Worm (Caenorhabditis elegans) whole organism, mixed stage, embryonic: ENCODE data around the gene R08D7.4.
A peak's percentile ranks its signal among the peaks of the same experiment; 100 is the strongest.

ENCODE experiments used
- blmp-1 ChIP-seq: fragments of 150-350 bp; optimal IDR thresholded peaks from 2 replicates; lab custom pipeline; 2014; ENCODE audit warnings: missing biosample characterization, missing genetic modification characterization
- drap-1 ChIP-seq: fragments of 200-800 bp; sonication (Bioruptor generic); optimal IDR thresholded peaks from 3 replicates; lab custom pipeline; 2018; ENCODE audit warnings: mild to moderate bottlenecking, missing genetic modification characterization, missing compliant biosample characterization
- elt-1 ChIP-seq: sonication (generic microtip); optimal IDR thresholded peaks from 2 replicates; lab custom pipeline; 2017; ENCODE audit warnings: missing genetic modification characterization, mild to moderate bottlenecking, missing compliant biosample characterization, antibody characterized with exemption, moderate library complexity, borderline replicate concordance; ENCODE audit not compliant: insufficient read depth
- flh-1 ChIP-seq: fragments of 200-800 bp; sonication (Bioruptor generic); optimal IDR thresholded peaks from 2 replicates; lab custom pipeline; 2018; ENCODE audit warnings: mild to moderate bottlenecking, missing genetic modification characterization, moderate library complexity, missing compliant biosample characterization
- hlh-1 ChIP-seq: fragments of 150-350 bp; optimal IDR thresholded peaks from 2 replicates; lab custom pipeline; 2014; ENCODE audit warnings: missing biosample characterization, missing genetic modification reagents, missing genetic modification characterization
- lin-32 ChIP-seq: fragments of 200-800 bp; sonication (Bioruptor generic); optimal IDR thresholded peaks from 2 replicates; lab custom pipeline; 2018; ENCODE audit warnings: mild to moderate bottlenecking, missing genetic modification characterization, missing compliant biosample characterization
- lsy-2 ChIP-seq: fragments of 150-350 bp; optimal IDR thresholded peaks from 2 replicates; lab custom pipeline; 2014; ENCODE audit warnings: missing biosample characterization, missing genetic modification characterization
- mep-1 ChIP-seq: fragments of 150-350 bp; optimal IDR thresholded peaks from 2 replicates; lab custom pipeline; 2017; ENCODE audit warnings: missing biosample characterization, missing genetic modification reagents, missing genetic modification characterization, inconsistent platforms
- mls-2 ChIP-seq: sonication (generic microtip); optimal IDR thresholded peaks from 2 replicates; lab custom pipeline; 2016; ENCODE audit warnings: mild to moderate bottlenecking, missing genetic modification characterization, moderate library complexity, missing compliant biosample characterization
- nhr-28 ChIP-seq: fragments of 150-350 bp; optimal IDR thresholded peaks from 2 replicates; lab custom pipeline; 2014; ENCODE audit warnings: missing biosample characterization, missing genetic modification characterization
- nhr-76 ChIP-seq: sonication (generic microtip); optimal IDR thresholded peaks from 2 replicates; lab custom pipeline; 2017; ENCODE audit warnings: missing biosample characterization, missing genetic modification characterization
- snpc-4 ChIP-seq: fragments of 150-350 bp; optimal IDR thresholded peaks from 2 replicates; lab custom pipeline; 2014; ENCODE audit warnings: missing biosample characterization, missing genetic modification characterization
- tbx-8 ChIP-seq: fragments of 200-800 bp; sonication (Bioruptor generic); optimal IDR thresholded peaks from 2 replicates; lab custom pipeline; 2018; ENCODE audit warnings: mild to moderate bottlenecking, missing genetic modification characterization, moderate library complexity, missing compliant biosample characterization
- unc-62 ChIP-seq: fragments of 150-350 bp; optimal IDR thresholded peaks from 2 replicates; lab custom pipeline; 2014; ENCODE audit warnings: missing biosample characterization, missing genetic modification reagents, missing genetic modification characterization

- TF ChIP-seq lsy-2 (tag; lab: Kevin White, UChicago) (no peak), mep-1 (no peak), snpc-4 (tag; lab: Kevin White, UChicago) (no peak), mls-2 (tag; lab: Kevin White, UChicago) (no peak), nhr-28 (tag; lab: Kevin White, UChicago) (no peak), flh-1 (no peak), nhr-76 (tag; lab: Kevin White, UChicago) (no peak), lin-32 (GFP tag; lab: Kevin White, UChicago) (no peak), tbx-8 (no peak), drap-1 (no peak), blmp-1 (no peak), elt-1 (no peak), unc-62 (GFP tag; lab: Kevin White, UChicago) (no peak), hlh-1 (peak; percentile 5)
Measured at ce11 chrIII:8986872-8987271, 15.2 kb downstream of the R08D7.4 start.
